Worm (Caenorhabditis elegans) whole organism, midembryonic: ENCODE results near the gene swp-1.

Source experiments
- T22C8.4 ChIP-seq: fragments of 200-800 bp; sonication (Bioruptor generic); IDR thresholded peaks from 2 replicates; pipeline ENCODE4 v1.3.6; 2022; ENCODE audit warnings: missing genetic modification characterization, missing compliant biosample characterization
- cog-1 ChIP-seq: sonication (generic microtip); optimal IDR thresholded peaks from 2 replicates; lab custom pipeline; 2016; ENCODE audit warnings: missing genetic modification characterization, missing compliant biosample characterization
- flt-1 ChIP-seq: fragments of 200-800 bp; sonication (Bioruptor generic); IDR thresholded peaks from 2 replicates; pipeline ENCODE4 v1.3.6; 2022; ENCODE audit warnings: missing genetic modification characterization, missing compliant biosample characterization
- med-1 ChIP-seq: sonication (generic microtip); optimal IDR thresholded peaks from 2 replicates; lab custom pipeline; 2017; ENCODE audit warnings: missing genetic modification characterization, mild to moderate bottlenecking, missing compliant biosample characterization, antibody characterized with exemption, missing genetic modification reagents; ENCODE audit not compliant: insufficient read depth
- ref-1 ChIP-seq: fragments of 200-800 bp; sonication (Bioruptor generic); conservative IDR thresholded peaks from 2 replicates; pipeline ENCODE4 v1.3.6; 2022; ENCODE audit warnings: missing genetic modification reagents, missing genetic modification characterization, missing compliant biosample characterization
- tab-1 ChIP-seq: fragments of 200-800 bp; sonication (Bioruptor generic); IDR thresholded peaks from 2 replicates; pipeline ENCODE4 v1.3.6; 2022; ENCODE audit warnings: missing genetic modification characterization, missing compliant biosample characterization
- ztf-23 ChIP-seq: fragments of 200-800 bp; sonication (Bioruptor generic); IDR thresholded peaks from 2 replicates; pipeline ENCODE4 v1.3.6; 2022; ENCODE audit warnings: missing genetic modification reagents, missing genetic modification characterization, missing compliant biosample characterization
- ztf-29 ChIP-seq: fragments of 200-800 bp; sonication (Bioruptor generic); IDR thresholded peaks from 2 replicates; pipeline ENCODE4 v1.3.6; 2022; ENCODE audit warnings: missing genetic modification reagents, missing genetic modification characterization, missing compliant biosample characterization

- TF ChIP-seq ref-1 (no peak), med-1 (GFP tag; lab: Kevin White, UChicago) (no peak), T22C8.4 (GFP tag; lab: Robert Waterston, UW) (no peak), ztf-23 (GFP tag; lab: Robert Waterston, UW) (no peak), ztf-29 (GFP tag; lab: Robert Waterston, UW) (no peak), flt-1 (GFP tag; lab: Robert Waterston, UW) (no peak), cog-1 (tag; lab: Kevin White, UChicago) (no peak), tab-1 (GFP tag; lab: Robert Waterston, UW) (no peak)
Measured at ce11 chrIII:5732925-5733324, 27.6 kb upstream of the swp-1 start, which contains the start of gene B0244.17.
